Worm (Caenorhabditis elegans) whole organism, L2 larva: Measurements from ENCODE around the gene nfya-1.

ENCODE experiments used
- Y55F3AM.14 ChIP-seq: fragments of 200-800 bp; sonication (Bioruptor generic); optimal IDR thresholded peaks from 2 replicates; lab custom pipeline; 2018; ENCODE audit warnings: mild to moderate bottlenecking, missing genetic modification characterization, missing compliant biosample characterization
- nhr-21 ChIP-seq: fragments of 150-350 bp; optimal IDR thresholded peaks from 2 replicates; lab custom pipeline; 2014; ENCODE audit warnings: missing biosample characterization, missing genetic modification characterization
- zag-1 ChIP-seq: fragments of 150-350 bp; optimal IDR thresholded peaks from 2 replicates; lab custom pipeline; 2014; ENCODE audit warnings: missing biosample characterization, missing genetic modification characterization

DNA sequence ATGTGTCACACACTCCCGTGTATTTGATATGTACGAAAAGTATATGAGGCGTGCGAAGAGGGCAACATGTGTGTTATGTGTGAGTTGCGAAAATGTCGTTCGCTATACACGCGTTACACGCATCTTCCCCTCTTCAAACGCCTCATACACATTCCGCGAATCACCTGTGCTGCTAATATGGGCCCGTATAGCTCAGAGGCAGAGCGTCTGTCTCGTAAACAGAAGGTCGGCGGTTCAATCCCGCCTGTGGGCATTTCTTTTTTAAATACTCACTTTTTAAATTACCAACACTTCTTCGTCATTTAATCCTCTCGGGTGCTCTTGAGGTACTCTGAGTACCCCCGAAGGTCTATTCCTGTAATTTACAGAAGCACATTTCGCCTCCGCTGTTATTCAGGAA is 13.1 kb downstream of the nfya-1 start:
- no peak for TF ChIP-seq Y55F3AM.14
- TF ChIP-seq zag-1, result no peak
- no peak for TF ChIP-seq nhr-21 (tag; lab: Kevin White, UChicago)
